Worm (Caenorhabditis elegans) whole organism, midembryonic: ENCODE results near the gene hlh-12.

ENCODE experiments used
- T22C8.4 ChIP-seq: fragments of 200-800 bp; sonication (Bioruptor generic); IDR thresholded peaks from 2 replicates; pipeline ENCODE4 v1.3.6; 2022; ENCODE audit warnings: missing genetic modification characterization, missing compliant biosample characterization
- cog-1 ChIP-seq: sonication (generic microtip); optimal IDR thresholded peaks from 2 replicates; lab custom pipeline; 2016; ENCODE audit warnings: missing genetic modification characterization, missing compliant biosample characterization
- flt-1 ChIP-seq: fragments of 200-800 bp; sonication (Bioruptor generic); IDR thresholded peaks from 2 replicates; pipeline ENCODE4 v1.3.6; 2022; ENCODE audit warnings: missing genetic modification characterization, missing compliant biosample characterization
- klf-2 ChIP-seq: fragments of 200-800 bp; sonication (Bioruptor generic); conservative IDR thresholded peaks from 2 replicates; pipeline ENCODE4 v1.3.6; 2022; ENCODE audit warnings: missing genetic modification reagents, missing genetic modification characterization, missing compliant biosample characterization
- ref-1 ChIP-seq: fragments of 200-800 bp; sonication (Bioruptor generic); conservative IDR thresholded peaks from 2 replicates; pipeline ENCODE4 v1.3.6; 2022; ENCODE audit warnings: missing genetic modification reagents, missing genetic modification characterization, missing compliant biosample characterization
- ztf-23 ChIP-seq: fragments of 200-800 bp; sonication (Bioruptor generic); IDR thresholded peaks from 2 replicates; pipeline ENCODE4 v1.3.6; 2022; ENCODE audit warnings: missing genetic modification reagents, missing genetic modification characterization, missing compliant biosample characterization

- TF ChIP-seq klf-2 (GFP tag; lab: Robert Waterston, UW): no peak
- no peak for TF ChIP-seq ztf-23 (GFP tag; lab: Robert Waterston, UW)
- TF ChIP-seq flt-1: no peak
- no peak for TF ChIP-seq T22C8.4 (GFP tag; lab: Robert Waterston, UW)
- no peak for TF ChIP-seq cog-1 (tag; lab: Kevin White, UChicago)
- TF ChIP-seq ref-1 (GFP tag; lab: Robert Waterston, UW): no peak
Observed at ce11 chrIV:8528345-8528744, 49.1 kb upstream of the hlh-12 start.
